Worm (Caenorhabditis elegans) whole organism, young adult: ENCODE results near the gene mip-1.

Experiments
- B0336.3 ChIP-seq: fragments of 200-800 bp; sonication (Bioruptor generic); IDR thresholded peaks from 2 replicates; pipeline ENCODE4 v1.3.6; 2022; ENCODE audit warnings: missing genetic modification characterization, missing compliant biosample characterization
- ama-1 ChIP-seq, 3 experiments: fragments of 150-350 bp in 1 of 3; sonication (generic microtip) in 2 of 3; optimal IDR thresholded peaks; 2 replicates each; lab custom pipeline; 2014 to 2018; ENCODE audit warnings: missing biosample characterization in 2 of 3, missing genetic modification characterization in 2 of 3, missing genetic modification reagents in 2 of 3
- attf-3 ChIP-seq: fragments of 200-800 bp; sonication (Bioruptor generic); conservative IDR thresholded peaks from 2 replicates; pipeline ENCODE4 v1.3.6; 2022; ENCODE audit warnings: missing genetic modification reagents, missing genetic modification characterization, missing compliant biosample characterization
- ceh-100 ChIP-seq: fragments of 200-800 bp; sonication (Bioruptor generic); IDR thresholded peaks from 2 replicates; pipeline ENCODE4 v1.3.6; 2022; ENCODE audit warnings: missing genetic modification reagents, missing genetic modification characterization, missing compliant biosample characterization
- dpff-1 ChIP-seq: sonication (generic microtip); optimal IDR thresholded peaks from 2 replicates; lab custom pipeline; 2017; ENCODE audit warnings: mild to moderate bottlenecking, missing genetic modification characterization, missing compliant biosample characterization
- egrh-3 ChIP-seq: fragments of 200-800 bp; sonication (Bioruptor generic); IDR thresholded peaks from 2 replicates; pipeline ENCODE4 v1.3.6; 2022; ENCODE audit warnings: missing genetic modification reagents, missing genetic modification characterization, missing compliant biosample characterization
- ekl-4 ChIP-seq: fragments of 200-800 bp; sonication (Bioruptor generic); IDR thresholded peaks from 2 replicates; pipeline ENCODE4 v1.3.6; 2022; ENCODE audit warnings: missing genetic modification reagents, missing genetic modification characterization, missing compliant biosample characterization
- nfya-1 ChIP-seq: sonication (generic microtip); optimal IDR thresholded peaks from 2 replicates; lab custom pipeline; 2017; ENCODE audit warnings: antibody characterized with exemption, missing compliant biosample characterization, missing genetic modification characterization, borderline replicate concordance; ENCODE audit not compliant: insufficient read depth
- nfyb-1 ChIP-seq: fragments of 200-800 bp; sonication (Bioruptor generic); IDR thresholded peaks from 2 replicates; pipeline ENCODE4 v1.3.6; 2022; ENCODE audit warnings: missing genetic modification reagents, missing genetic modification characterization, missing compliant biosample characterization
- pha-4 ChIP-seq: fragments of 150-350 bp; sonication (generic microtip); optimal IDR thresholded peaks from 2 replicates; lab custom pipeline; 2014; ENCODE audit warnings: missing biosample characterization, missing genetic modification reagents, missing genetic modification characterization
- unc-130 ChIP-seq: sonication (generic microtip); optimal IDR thresholded peaks from 2 replicates; lab custom pipeline; 2016; ENCODE audit warnings: missing genetic modification reagents, missing genetic modification characterization, missing compliant biosample characterization
- ztf-26 ChIP-seq: sonication (generic microtip); optimal IDR thresholded peaks from 2 replicates; lab custom pipeline; 2017; ENCODE audit warnings: missing genetic modification characterization, missing compliant biosample characterization

ce11 chrIII:4829440-4829839 lies 36.6 kb downstream of the mip-1 start, which contains the start of gene F26A1.9:
- TF ChIP-seq unc-130, result no peak
- TF ChIP-seq ceh-100 (GFP tag; lab: Robert Waterston, UW), result no peak
- no peak for TF ChIP-seq attf-3 (GFP tag; lab: Robert Waterston, UW)
- no peak for TF ChIP-seq B0336.3
- TF ChIP-seq dpff-1, result no peak
- no peak for TF ChIP-seq nfya-1 (tag; lab: Kevin White, UChicago)
- no peak for TF ChIP-seq nfyb-1 (GFP tag; lab: Robert Waterston, UW)
- TF ChIP-seq pha-4, result no peak
- no peak for TF ChIP-seq ama-1 (optimal IDR thresholded peaks at IDR 0.05; lab: Kevin White, UChicago)
- TF ChIP-seq ama-1 (GFP tag; optimal IDR thresholded peaks at IDR 0.05; lab: Kevin White, UChicago), result no peak
- TF ChIP-seq ekl-4 (GFP tag; lab: Robert Waterston, UW), result no peak
- no peak for TF ChIP-seq egrh-3 (GFP tag; lab: Robert Waterston, UW)
- no peak for TF ChIP-seq ztf-26 (tag; lab: Kevin White, UChicago)
